Fruit fly (Drosophila melanogaster) whole organism, prepupa: ENCODE results near the gene Os-C.

ENCODE experiments used
- Blimp-1 ChIP-seq: fragments of 200-800 bp; sonication (Bioruptor generic); optimal IDR thresholded peaks from 3 replicates; lab custom pipeline; 2017; ENCODE audit warnings: missing biosample characterization, missing genetic modification characterization, mild to moderate bottlenecking, moderate library complexity, missing genetic modification reagents
- CG11762 ChIP-seq: fragments of 200-800 bp; sonication (Bioruptor generic); optimal IDR thresholded peaks from 3 replicates; lab custom pipeline; 2016; ENCODE audit warnings: missing biosample characterization, missing genetic modification characterization; ENCODE audit not compliant: insufficient read depth
- CG15336 ChIP-seq: fragments of 200-800 bp; sonication (Bioruptor generic); IDR thresholded peaks from 2 replicates; pipeline ENCODE4 v1.3.6; 2022; ENCODE audit warnings: missing biosample characterization, missing genetic modification characterization
- CG3032 ChIP-seq: fragments of 200-800 bp; optimal IDR thresholded peaks from 2 replicates; lab custom pipeline; 2019; ENCODE audit warnings: missing biosample characterization, mild to moderate bottlenecking, missing genetic modification characterization, moderate library complexity
- CG31627 ChIP-seq: fragments of 200-800 bp; sonication (Bioruptor generic); optimal IDR thresholded peaks from 3 replicates; lab custom pipeline; 2016; ENCODE audit warnings: missing biosample characterization, missing genetic modification characterization
- CG3919 ChIP-seq: fragments of 200-800 bp; sonication (Bioruptor generic); optimal IDR thresholded peaks from 3 replicates; lab custom pipeline; 2016; ENCODE audit warnings: missing biosample characterization, missing genetic modification characterization
- Gug ChIP-seq: fragments of 200-800 bp; sonication (Bioruptor generic); IDR thresholded peaks from 2 replicates; pipeline ENCODE4 v1.3.6; 2022; ENCODE audit warnings: missing biosample characterization, missing genetic modification characterization
- Sox102F ChIP-seq: fragments of 200-800 bp; sonication (Bioruptor generic); optimal IDR thresholded peaks from 2 replicates; lab custom pipeline; 2016; ENCODE audit warnings: missing biosample characterization, mild to moderate bottlenecking, missing genetic modification characterization
- Sox14 ChIP-seq: fragments of 200-800 bp; sonication (Bioruptor generic); optimal IDR thresholded peaks from 3 replicates; lab custom pipeline; 2016; ENCODE audit warnings: missing biosample characterization, missing genetic modification characterization
- Sox15 ChIP-seq: fragments of 200-800 bp; sonication (Bioruptor generic); optimal IDR thresholded peaks from 3 replicates; lab custom pipeline; 2016; ENCODE audit warnings: missing biosample characterization, missing genetic modification characterization
- dsx ChIP-seq: fragments of 200-800 bp; optimal IDR thresholded peaks from 3 replicates; lab custom pipeline; 2019; ENCODE audit warnings: missing biosample characterization, mild to moderate bottlenecking, missing genetic modification characterization, moderate library complexity; ENCODE audit not compliant: poor library complexity, severe bottlenecking
- salr ChIP-seq, 2 experiments: fragments of 200-800 bp; sonication (Bioruptor generic); optimal IDR thresholded peaks; 3 replicates each; lab custom pipeline; 2016 to 2018; ENCODE audit warnings: missing biosample characterization in 2 of 2, missing genetic modification characterization in 2 of 2, mild to moderate bottlenecking in 1 of 2

- TF ChIP-seq CG31627 (no peak), CG3032 (tag; lab: Kevin White, UChicago) (no peak), Sox14 (GFP tag; lab: Kevin White, UChicago) (no peak), CG11762 (no peak), salr (GFP tag; optimal IDR thresholded peaks at IDR 0.05; lab: Kevin White, UChicago) (no peak), Gug (GFP tag; lab: Robert Waterston, UW) (no peak), CG15336 (GFP tag; lab: Robert Waterston, UW) (no peak), dsx (GFP tag; lab: Kevin White, UChicago) (peak; percentile 100), Sox15 (GFP tag; lab: Kevin White, UChicago) (no peak), CG3919 (GFP tag; lab: Kevin White, UChicago) (no peak), Sox102F (no peak), Blimp-1 (GFP tag; lab: Kevin White, UChicago) (no peak)
These were observed 21.8 kb upstream of the Os-C start for dm6 chr3R:7957008-7957407.
